Fruit fly (Drosophila melanogaster) whole organism, embryonic: ENCODE measurements around the gene CG32066.

ENCODE experiments used
- B-H1 ChIP-seq: fragments of 200-800 bp; sonication (Bioruptor generic); IDR thresholded peaks from 3 replicates; pipeline ENCODE4 v1.3.6; 2022; ENCODE audit warnings: missing biosample characterization, missing genetic modification characterization
- CG10366 ChIP-seq: fragments of 200-800 bp; sonication (Bioruptor generic); IDR thresholded peaks from 2 replicates; pipeline ENCODE4 v1.3.6; 2022; ENCODE audit warnings: missing biosample characterization, missing genetic modification characterization
- CG10565 ChIP-seq: fragments of 200-800 bp; sonication (Bioruptor generic); optimal IDR thresholded peaks from 3 replicates; lab custom pipeline; 2016; ENCODE audit warnings: missing biosample characterization, mild to moderate bottlenecking, missing genetic modification characterization
- CG10979 ChIP-seq: fragments of 200-800 bp; sonication (Bioruptor generic); optimal IDR thresholded peaks from 2 replicates; lab custom pipeline; 2018; ENCODE audit warnings: missing biosample characterization, mild to moderate bottlenecking, missing genetic modification characterization, moderate library complexity
- CG11456 ChIP-seq: fragments of 200-800 bp; sonication (Bioruptor generic); IDR thresholded peaks from 3 replicates; pipeline ENCODE4 v1.3.6; 2022; ENCODE audit warnings: missing biosample characterization, missing genetic modification characterization
- CG11696 ChIP-seq: fragments of 200-800 bp; sonication (Bioruptor generic); IDR thresholded peaks from 2 replicates; pipeline ENCODE4 v1.3.6; 2022; ENCODE audit warnings: missing biosample characterization, missing genetic modification characterization
- CG13296 ChIP-seq: fragments of 200-800 bp; sonication (Bioruptor generic); optimal IDR thresholded peaks from 3 replicates; lab custom pipeline; 2018; ENCODE audit warnings: missing biosample characterization, mild to moderate bottlenecking, missing genetic modification characterization
- CG13775 ChIP-seq: fragments of 200-800 bp; sonication (Bioruptor generic); optimal IDR thresholded peaks from 3 replicates; lab custom pipeline; 2017; ENCODE audit warnings: missing biosample characterization, mild to moderate bottlenecking, missing genetic modification characterization
- CG14050 ChIP-seq: fragments of 200-800 bp; sonication (Bioruptor generic); IDR thresholded peaks from 3 replicates; pipeline ENCODE4 v1.3.6; 2022; ENCODE audit warnings: missing biosample characterization, missing genetic modification characterization
- CG14710 ChIP-seq: fragments of 200-800 bp; sonication (Bioruptor generic); optimal IDR thresholded peaks from 3 replicates; lab custom pipeline; 2019; ENCODE audit warnings: missing biosample characterization, mild to moderate bottlenecking, missing genetic modification characterization, moderate library complexity
- CG15011 ChIP-seq: fragments of 200-800 bp; sonication (Bioruptor generic); optimal IDR thresholded peaks from 3 replicates; lab custom pipeline; 2018; ENCODE audit warnings: missing biosample characterization, mild to moderate bottlenecking, missing genetic modification characterization
- CG17568 ChIP-seq: fragments of 200-800 bp; sonication (Bioruptor generic); optimal IDR thresholded peaks from 2 replicates; lab custom pipeline; 2018; ENCODE audit warnings: missing biosample characterization, mild to moderate bottlenecking, missing genetic modification characterization, moderate library complexity
- CG17612 ChIP-seq: fragments of 200-800 bp; sonication (Bioruptor generic); IDR thresholded peaks from 2 replicates; pipeline ENCODE4 v1.3.6; 2022; ENCODE audit warnings: missing biosample characterization, missing genetic modification characterization
- CG1832 ChIP-seq: fragments of 200-800 bp; sonication (Bioruptor generic); optimal IDR thresholded peaks from 2 replicates; lab custom pipeline; 2017; ENCODE audit warnings: missing biosample characterization, mild to moderate bottlenecking, missing genetic modification characterization, inconsistent platforms
- CG18599 ChIP-seq: fragments of 200-800 bp; sonication (Bioruptor generic); optimal IDR thresholded peaks from 3 replicates; lab custom pipeline; 2017; ENCODE audit warnings: missing biosample characterization, missing genetic modification characterization, mild to moderate bottlenecking, moderate library complexity, missing genetic modification reagents
- CG2199 ChIP-seq: fragments of 200-800 bp; sonication (Bioruptor generic); IDR thresholded peaks from 3 replicates; pipeline ENCODE4 v1.3.6; 2022; ENCODE audit warnings: missing biosample characterization, missing genetic modification characterization
- CG30020 ChIP-seq: fragments of 200-800 bp; optimal IDR thresholded peaks from 2 replicates; lab custom pipeline; 2019; ENCODE audit warnings: missing biosample characterization, mild to moderate bottlenecking, missing genetic modification characterization, moderate library complexity
- CG33557 ChIP-seq: fragments of 200-800 bp; sonication (Bioruptor generic); optimal IDR thresholded peaks from 2 replicates; lab custom pipeline; 2019; ENCODE audit warnings: missing biosample characterization, mild to moderate bottlenecking, missing genetic modification characterization, moderate library complexity
- CG34224 ChIP-seq: fragments of 200-800 bp; sonication (Bioruptor generic); IDR thresholded peaks from 3 replicates; pipeline ENCODE4 v1.3.6; 2022; ENCODE audit warnings: missing biosample characterization, missing genetic modification characterization; ENCODE audit not compliant: partially characterized antibody
- CG42726 ChIP-seq: fragments of 200-800 bp; sonication (Bioruptor generic); IDR thresholded peaks from 2 replicates; pipeline ENCODE4 v1.3.6; 2022; ENCODE audit warnings: missing biosample characterization, missing genetic modification characterization; ENCODE audit not compliant: partially characterized antibody
- CG4707 ChIP-seq: fragments of 200-800 bp; sonication (Bioruptor generic); optimal IDR thresholded peaks from 2 replicates; lab custom pipeline; 2018; ENCODE audit warnings: missing biosample characterization, mild to moderate bottlenecking, missing genetic modification characterization, moderate library complexity
- CG6765 ChIP-seq: fragments of 200-800 bp; sonication (Bioruptor generic); optimal IDR thresholded peaks from 3 replicates; lab custom pipeline; 2017; ENCODE audit warnings: missing biosample characterization, mild to moderate bottlenecking, missing genetic modification characterization
- CG9609 ChIP-seq: fragments of 200-800 bp; sonication (Bioruptor generic); optimal IDR thresholded peaks from 3 replicates; lab custom pipeline; 2016; ENCODE audit warnings: missing biosample characterization, missing genetic modification characterization
- D ChIP-seq, 2 experiments: fragments of 200-800 bp in 1 of 2; fragments of >200 bp in 1 of 2; sonication (Bioruptor generic) in 1 of 2; optimal IDR thresholded peaks; 2 replicates in 1 of 2; 3 replicates in 1 of 2; lab custom pipeline; 2017; ENCODE audit warnings: mild to moderate bottlenecking in 1 of 2, missing biosample characterization in 1 of 2, missing genetic modification characterization in 1 of 2, missing genetic modification reagents in 1 of 2
- Dp ChIP-seq: fragments of 200-800 bp; sonication (Bioruptor generic); optimal IDR thresholded peaks from 2 replicates; lab custom pipeline; 2018; ENCODE audit warnings: missing biosample characterization, mild to moderate bottlenecking, missing genetic modification characterization, moderate library complexity
- GATAe ChIP-seq: fragments of 200-800 bp; sonication (Bioruptor generic); conservative IDR thresholded peaks from 2 replicates; pipeline ENCODE4 v1.3.6; 2022; ENCODE audit warnings: missing biosample characterization, missing genetic modification characterization
- Gsc ChIP-seq: fragments of 200-800 bp; sonication (Bioruptor generic); IDR thresholded peaks from 2 replicates; pipeline ENCODE4 v1.3.6; 2022; ENCODE audit warnings: missing biosample characterization, missing genetic modification characterization
- Hey ChIP-seq: fragments of 200-800 bp; sonication (Bioruptor generic); optimal IDR thresholded peaks from 3 replicates; lab custom pipeline; 2018; ENCODE audit warnings: missing biosample characterization, mild to moderate bottlenecking, missing genetic modification characterization
- Hr78 ChIP-seq, 2 experiments: fragments of 200-800 bp in 1 of 2; fragments of >200 bp in 1 of 2; sonication (Bioruptor generic) in 1 of 2; optimal IDR thresholded peaks; 2 replicates each; lab custom pipeline; 2017 to 2019; ENCODE audit warnings: missing biosample characterization in 2 of 2, missing genetic modification characterization in 2 of 2, mild to moderate bottlenecking in 1 of 2, moderate library complexity in 1 of 2
- NC2α ChIP-seq: fragments of 200-800 bp; sonication (Bioruptor generic); optimal IDR thresholded peaks from 2 replicates; lab custom pipeline; 2016; ENCODE audit warnings: missing biosample characterization, missing genetic modification characterization
- NK7.1 ChIP-seq: fragments of 200-800 bp; sonication (Bioruptor generic); optimal IDR thresholded peaks from 3 replicates; lab custom pipeline; 2016; ENCODE audit warnings: missing biosample characterization, missing genetic modification characterization
- Nf-YB ChIP-seq: fragments of 200-800 bp; sonication (Bioruptor generic); optimal IDR thresholded peaks from 3 replicates; lab custom pipeline; 2019; ENCODE audit warnings: missing biosample characterization, mild to moderate bottlenecking, missing genetic modification characterization, moderate library complexity
- Nf-YC ChIP-seq: fragments of 200-800 bp; optimal IDR thresholded peaks from 3 replicates; lab custom pipeline; 2019; ENCODE audit warnings: missing biosample characterization, mild to moderate bottlenecking, missing genetic modification characterization, moderate library complexity
- ara ChIP-seq: fragments of 200-800 bp; sonication (Bioruptor generic); IDR thresholded peaks from 2 replicates; pipeline ENCODE4 v1.3.6; 2022; ENCODE audit warnings: missing biosample characterization, missing genetic modification characterization
- bbx ChIP-seq: fragments of 200-800 bp; sonication (Bioruptor generic); IDR thresholded peaks from 2 replicates; pipeline ENCODE4 v1.3.6; 2022; ENCODE audit warnings: missing biosample characterization, missing genetic modification characterization; ENCODE audit not compliant: partially characterized antibody
- chm ChIP-seq: fragments of 200-800 bp; sonication (Bioruptor generic); IDR thresholded peaks from 2 replicates; pipeline ENCODE4 v1.3.6; 2022; ENCODE audit warnings: missing biosample characterization, missing genetic modification characterization
- dan ChIP-seq: fragments of 200-800 bp; sonication (Bioruptor generic); IDR thresholded peaks from 2 replicates; pipeline ENCODE4 v1.3.6; 2022; ENCODE audit warnings: missing biosample characterization, missing genetic modification characterization
- eve ChIP-seq, 2 experiments: fragments of >200 bp; optimal IDR thresholded peaks; 2 replicates each; lab custom pipeline; 2017; ENCODE audit warnings: missing biosample characterization in 2 of 2, missing genetic modification characterization in 2 of 2
- exex ChIP-seq: fragments of 200-800 bp; sonication (Bioruptor generic); optimal IDR thresholded peaks from 4 replicates; lab custom pipeline; 2018; ENCODE audit warnings: missing biosample characterization, mild to moderate bottlenecking, missing genetic modification characterization, moderate library complexity
- fd3F ChIP-seq: fragments of 200-800 bp; sonication (Bioruptor generic); optimal IDR thresholded peaks from 2 replicates; lab custom pipeline; 2018; ENCODE audit warnings: missing biosample characterization, mild to moderate bottlenecking, missing genetic modification characterization, moderate library complexity
- ham ChIP-seq: fragments of 200-800 bp; sonication (Bioruptor generic); IDR thresholded peaks from 2 replicates; pipeline ENCODE4 v1.3.6; 2022; ENCODE audit warnings: missing biosample characterization, missing genetic modification characterization
- jumu ChIP-seq: fragments of 200-800 bp; sonication (Bioruptor generic); optimal IDR thresholded peaks from 3 replicates; lab custom pipeline; 2016; ENCODE audit warnings: missing biosample characterization, missing genetic modification characterization
- peb ChIP-seq: fragments of 200-800 bp; sonication (Bioruptor generic); IDR thresholded peaks from 2 replicates; pipeline ENCODE4 v1.3.6; 2022; ENCODE audit warnings: missing biosample characterization, missing genetic modification characterization
- stc ChIP-seq: fragments of 200-800 bp; sonication (Bioruptor generic); IDR thresholded peaks from 2 replicates; pipeline ENCODE4 v1.3.6; 2022; ENCODE audit warnings: missing biosample characterization, missing genetic modification characterization
- sug ChIP-seq: fragments of 200-800 bp; optimal IDR thresholded peaks from 2 replicates; lab custom pipeline; 2019; ENCODE audit warnings: missing biosample characterization, mild to moderate bottlenecking, missing genetic modification characterization, moderate library complexity
- trem ChIP-seq: fragments of 200-800 bp; optimal IDR thresholded peaks from 3 replicates; lab custom pipeline; 2019; ENCODE audit warnings: missing biosample characterization, mild to moderate bottlenecking, missing genetic modification characterization, moderate library complexity
- usp ChIP-seq: fragments of >200 bp; optimal IDR thresholded peaks from 2 replicates; lab custom pipeline; 2017; ENCODE audit warnings: missing biosample characterization, missing genetic modification characterization
- vfl ChIP-seq: fragments of 200-800 bp; sonication (Bioruptor generic); optimal IDR thresholded peaks from 2 replicates; lab custom pipeline; 2016; ENCODE audit warnings: missing biosample characterization, missing genetic modification characterization

Gene CG32066

dm6 chr3L:10682725-10683367 lies 22.0 kb upstream of the CG32066 start (continued):
- TF ChIP-seq CG2199 (0 out of 3 replicates have a peak, but pooled peaks have one; percentile 51), CG9609 (GFP tag; lab: Kevin White, UChicago) (peak; percentile 82), CG10979 (tag; lab: Kevin White, UChicago) (peak; percentile 99), sug (tag; lab: Kevin White, UChicago) (peak; percentile 99), GATAe (GFP tag; lab: Robert Waterston, UW) (peak; percentile 96), exex (tag; lab: Kevin White, UChicago) (peak; percentile 91), CG13775 (peak; percentile 99), CG17612 (GFP tag; lab: Robert Waterston, UW) (peak; percentile 92), B-H1 (GFP tag; lab: Robert Waterston, UW) (peak; percentile 94), Nf-YC (peak; percentile 93), CG18599 (GFP tag; lab: Kevin White, UChicago) (peak; percentile 99), CG1832 (GFP tag; lab: Kevin White, UChicago) (no peak), CG15011 (GFP tag; lab: Kevin White, UChicago) (peak; percentile 98), jumu (peak; percentile 69), trem (tag; lab: Kevin White, UChicago) (peak; percentile 92), CG6765 (peak; percentile 97), CG17568 (peak; percentile 94), Hey (tag; lab: Kevin White, UChicago) (peak; percentile 100), dan (GFP tag; lab: Robert Waterston, UW) (no peak; the same call in 1 of the 2 replicates), CG42726 (GFP tag; lab: Robert Waterston, UW) (no peak), CG4707 (GFP tag; lab: Kevin White, UChicago) (peak; percentile 97), chm (GFP tag; lab: Robert Waterston, UW) (peak; percentile 89), stc (peak; percentile 98), NC2α (GFP tag; lab: Kevin White, UChicago) (no peak), usp (GFP tag; lab: Kevin White, UChicago) (no peak), Nf-YB (GFP tag; lab: Kevin White, UChicago) (peak; percentile 89), CG30020 (peak; percentile 89), CG34224 (GFP tag; lab: Robert Waterston, UW) (peak; percentile 41; the same call in 1 of the 3 replicates), CG13296 (GFP tag; lab: Kevin White, UChicago) (peak; percentile 99), D (optimal IDR thresholded peaks at IDR 0.05; lab: Kevin White, UChicago) (no peak), D (GFP tag; optimal IDR thresholded peaks at IDR 0.05; lab: Kevin White, UChicago) (peak; percentile 99), CG33557 (GFP tag; lab: Kevin White, UChicago) (peak; percentile 91), CG14710 (tag; lab: Kevin White, UChicago) (peak; percentile 97), bbx (GFP tag; lab: Robert Waterston, UW) (peak; percentile 14; the same call in 1 of the 2 replicates), CG10565 (GFP tag; lab: Kevin White, UChicago) (peak; percentile 88), Gsc (GFP tag; lab: Robert Waterston, UW) (no peak; the same call in 1 of the 2 replicates), CG14050 (peak; percentile 93), NK7.1 (GFP tag; lab: Kevin White, UChicago) (peak; percentile 3), fd3F (GFP tag; lab: Kevin White, UChicago) (peak; percentile 97), CG10366 (GFP tag; lab: Robert Waterston, UW) (peak; percentile 97), vfl (GFP tag; lab: Kevin White, UChicago) (peak; percentile 76), eve (GFP tag; optimal IDR thresholded peaks at IDR 0.05; lab: Kevin White, UChicago) (peak in 1 of 2 experiments; percentile 99), CG11696 (GFP tag; lab: Robert Waterston, UW) (peak; percentile 80), ara (peak; percentile 91), peb (GFP tag; lab: Robert Waterston, UW) (peak; percentile 94), ham (GFP tag; lab: Robert Waterston, UW) (peak; percentile 91), Hr78 (GFP tag; optimal IDR thresholded peaks at IDR 0.05; lab: Kevin White, UChicago) (peak in 1 of 2 experiments; percentile 91), CG11456 (peak; percentile 93), Dp (GFP tag; lab: Kevin White, UChicago) (peak; percentile 17)
